Fruit fly (Drosophila melanogaster): ENCODE data around the gene CG11583.

Gene CG11583

dm6 chr3L:4286784-4287183 is 4.2 kb upstream of the CG11583 start, which contains the start of gene TfIIEbeta (continued):
- TF ChIP-seq dati (GFP tag; IDR thresholded peaks at IDR 0.05) (no peak), Ada2b (GFP tag; IDR thresholded peaks at IDR 0.05) (no peak), pho (GFP tag; optimal IDR thresholded peaks at IDR 0.05) (no peak), twi (tag; optimal IDR thresholded peaks at IDR 0.05) (no peak), E2f1 (GFP tag; IDR thresholded peaks at IDR 0.05) (no peak), yki (optimal IDR thresholded peaks at IDR 0.05) (no peak), HmgD (GFP tag; optimal IDR thresholded peaks at IDR 0.05) (no peak), Sox102F (GFP tag; optimal IDR thresholded peaks at IDR 0.05) (no peak), CG9727 (GFP tag; optimal IDR thresholded peaks at IDR 0.05) (no peak), gt (GFP tag; IDR thresholded peaks at IDR 0.05) (no peak), CG2202 (tag; optimal IDR thresholded peaks at IDR 0.05) (no peak), klu (GFP tag; IDR thresholded peaks at IDR 0.05) (no peak), Dfd (GFP tag; optimal IDR thresholded peaks at IDR 0.05) (no peak), CG12769 (tag; optimal IDR thresholded peaks at IDR 0.05) (no peak), CG17802 (tag; optimal IDR thresholded peaks at IDR 0.05) (no peak), ind (GFP tag; optimal IDR thresholded peaks at IDR 0.05) (peak; percentile 23), Myb (GFP tag; optimal IDR thresholded peaks at IDR 0.05) (peak; percentile 74), ken (GFP tag; IDR thresholded peaks at IDR 0.05) (no peak), CG6765 (GFP tag; optimal IDR thresholded peaks at IDR 0.05) (no peak), CG2199 (GFP tag; IDR thresholded peaks at IDR 0.05) (no peak), hkb (optimal IDR thresholded peaks at IDR 0.05) (no peak), hkb (GFP tag; IDR thresholded peaks at IDR 0.05) (peak; percentile 39; the same call in 1 of the 2 replicates), sens-2 (GFP tag; IDR thresholded peaks at IDR 0.05) (no peak), ap (GFP tag; IDR thresholded peaks at IDR 0.05) (no peak), CG32772 (GFP tag; IDR thresholded peaks at IDR 0.05) (peak; percentile 36; the same call in 1 of the 2 replicates), CG33557 (GFP tag; optimal IDR thresholded peaks at IDR 0.05) (no peak), kah (GFP tag; optimal IDR thresholded peaks at IDR 0.05) (no peak), cato (GFP tag; optimal IDR thresholded peaks at IDR 0.05; ENCODE audit: borderline replicate concordance) (no peak), CG6683 (GFP tag; optimal IDR thresholded peaks at IDR 0.05) (no peak), E2f2 (GFP tag; IDR thresholded peaks at IDR 0.05) (peak; percentile 44), HLH3B (GFP tag; IDR thresholded peaks at IDR 0.05) (0 out of 2 replicates have a peak, but pooled peaks have one; percentile 24), dysf (GFP tag; IDR thresholded peaks at IDR 0.05) (peak; percentile 36; the same call in 1 of the 3 replicates), inv (GFP tag; IDR thresholded peaks at IDR 0.05; ENCODE audit: partially characterized antibody) (no peak), CG17829 (tag; optimal IDR thresholded peaks at IDR 0.05) (peak; percentile 29), Rfx (GFP tag; IDR thresholded peaks at IDR 0.05) (0 out of 2 replicates have a peak, but pooled peaks have one; percentile 30), CG13775 (GFP tag; optimal IDR thresholded peaks at IDR 0.05) (peak; percentile 8), zfh2 (GFP tag; optimal IDR thresholded peaks at IDR 0.05) (no peak), Hmr (GFP tag; optimal IDR thresholded peaks at IDR 0.05) (no peak), CG7963 (GFP tag; IDR thresholded peaks at IDR 0.05; ENCODE audit: partially characterized antibody) (no peak), az2 (GFP tag; optimal IDR thresholded peaks at IDR 0.05) (peak; percentile 28), Nf-YB (GFP tag; optimal IDR thresholded peaks at IDR 0.05) (no peak), slp2 (GFP tag; optimal IDR thresholded peaks at IDR 0.05) (no peak), cad (GFP tag; optimal IDR thresholded peaks at IDR 0.05) (no peak), CG7839 (tag; optimal IDR thresholded peaks at IDR 0.05) (peak; percentile 46), CG8924 (tag; optimal IDR thresholded peaks at IDR 0.05) (peak; percentile 38), CG9932 (GFP tag; IDR thresholded peaks at IDR 0.05) (peak; percentile 15; the same call in 1 of the 2 replicates), CG13123 (GFP tag; optimal IDR thresholded peaks at IDR 0.05) (no peak), grau (tag; optimal IDR thresholded peaks at IDR 0.05) (peak; percentile 32), BEAF-32 (GFP tag; optimal IDR thresholded peaks at IDR 0.05) (peak; percentile 1), stwl (tag; optimal IDR thresholded peaks at IDR 0.05) (peak; percentile 59), bcd (GFP tag; optimal IDR thresholded peaks at IDR 0.05) (peak; percentile 20), Abd-B (GFP tag; optimal IDR thresholded peaks at IDR 0.05) (peak; percentile 3)
